Worm (Caenorhabditis elegans): ENCODE measurements around the gene gbh-2.

- TF ChIP-seq nhr-23 (tag; optimal IDR thresholded peaks at IDR 0.05) (no peak), snpc-4 (tag; optimal IDR thresholded peaks at IDR 0.05) (no peak), ceh-82 (tag; optimal IDR thresholded peaks at IDR 0.05) (no peak), ama-1 (optimal IDR thresholded peaks at IDR 0.05) (no peak), nhr-237 (tag; optimal IDR thresholded peaks at IDR 0.05) (no peak), elt-1 (tag; optimal IDR thresholded peaks at IDR 0.05) (no peak), sma-3 (GFP tag; optimal IDR thresholded peaks at IDR 0.05) (no peak), nhr-12 (tag; optimal IDR thresholded peaks at IDR 0.05) (no peak), lin-39 (tag; optimal IDR thresholded peaks at IDR 0.05) (no peak), skn-1 (tag; optimal IDR thresholded peaks at IDR 0.05) (no peak), nhr-11 (tag; optimal IDR thresholded peaks at IDR 0.05) (no peak)
Observed at ce11 chrII:8457438-8457837, 28.2 kb upstream of the gbh-2 start, which contains the start of gene zyg-9.
